Worm (Caenorhabditis elegans): ENCODE measurements around the gene cpr-2.
"Not testable (repeated sequence)": the region's sequence is repeated elsewhere in the genome, so short reads cannot be mapped to it uniquely, and the experiment has no call there.

Gene cpr-2

ce11 chrV:16535172-16535571 is 1.3 kb upstream of the cpr-2 start, which contains the start of gene Y32B12B.8:
Gene Y32B12B.8, plus strand, starts transcription at chrV:16535472.
- TF ChIP-seq W03F9.2 (tag; optimal IDR thresholded peaks at IDR 0.05) (no peak), dao-5 (tag; optimal IDR thresholded peaks at IDR 0.05) (no peak), him-1 (tag; optimal IDR thresholded peaks at IDR 0.05) (no peak)

DNA sequence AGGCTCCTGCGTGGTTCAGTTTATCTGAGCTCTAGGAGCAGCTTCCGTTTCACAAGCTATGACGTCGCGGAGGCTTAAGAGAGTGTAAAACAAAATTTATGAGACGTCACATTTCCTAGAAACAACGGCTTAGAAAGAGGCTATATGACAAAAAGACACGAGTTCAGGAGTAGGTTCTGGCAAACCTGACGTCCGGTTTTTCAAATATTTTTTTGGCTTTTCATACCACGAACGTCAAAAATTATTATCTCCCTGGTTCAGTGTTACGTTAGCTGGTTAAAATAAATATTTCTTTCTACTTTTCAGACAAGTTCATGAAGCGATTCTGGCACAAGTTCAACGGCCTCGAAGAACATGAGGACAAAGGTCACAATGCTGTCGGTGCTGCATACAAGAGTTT is 6.1 kb downstream of the cpr-2 start, which contains the start of gene F36D3.16:
TSS of gene F36D3.16 (plus strand) at position 301 of the 400 bp plus-strand sequence.
- no peak for TF ChIP-seq dao-5 (tag; optimal IDR thresholded peaks at IDR 0.05)
- no peak for TF ChIP-seq W03F9.2 (tag; optimal IDR thresholded peaks at IDR 0.05)
- no peak for TF ChIP-seq him-1 (tag; optimal IDR thresholded peaks at IDR 0.05)

DNA sequence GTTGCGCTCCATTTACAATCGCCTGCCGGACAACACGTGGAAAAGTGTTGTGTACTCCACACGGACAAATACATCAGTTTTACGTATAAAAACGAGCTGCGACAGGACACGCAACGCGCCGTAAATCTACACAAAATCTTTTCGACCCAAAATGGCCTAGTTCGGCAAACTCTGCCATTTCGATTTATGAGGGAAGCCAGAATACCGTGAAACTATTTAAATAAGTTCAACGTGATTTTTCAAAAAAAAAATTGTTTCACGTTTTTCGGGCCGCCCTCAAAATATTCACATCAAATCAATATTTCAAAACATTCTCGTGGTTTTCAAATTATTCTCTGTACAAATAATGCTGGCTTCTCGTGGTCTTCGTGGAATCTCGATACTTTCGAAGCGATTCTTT is 7.0 kb downstream of the cpr-2 start, which contains the start of gene F36D3.8:
TSS of gene F36D3.8 (plus strand) at position 301 of the 400 bp plus-strand sequence.
- TF ChIP-seq him-1 (tag; optimal IDR thresholded peaks at IDR 0.05) (no peak), W03F9.2 (tag; optimal IDR thresholded peaks at IDR 0.05) (no peak), dao-5 (tag; optimal IDR thresholded peaks at IDR 0.05) (no peak)

DNA sequence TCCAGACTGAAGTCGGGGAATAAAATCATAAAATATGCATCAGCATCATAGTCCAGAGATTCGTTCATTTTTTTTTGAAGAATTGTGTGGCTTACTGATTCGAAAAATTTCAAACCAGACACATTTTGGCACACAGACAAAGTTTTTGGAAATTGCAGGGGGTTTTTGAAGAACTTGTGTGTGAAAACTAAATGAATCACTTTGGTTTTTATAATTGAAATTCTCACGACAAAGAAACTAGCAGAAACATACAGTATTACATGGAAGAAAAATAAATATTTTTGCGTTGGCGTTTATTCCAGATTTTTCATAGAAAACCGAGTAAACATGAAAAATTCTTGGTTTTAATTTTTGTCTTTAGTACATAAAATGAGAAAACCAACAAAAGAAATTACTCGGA is 11.7 kb downstream of the cpr-2 start, which contains the start of gene srw-34:
TSS of gene srw-34 (minus strand) at position 101 of the 400 bp plus-strand sequence.
- no peak for TF ChIP-seq dao-5 (tag; optimal IDR thresholded peaks at IDR 0.05)
- no peak for TF ChIP-seq him-1 (tag; optimal IDR thresholded peaks at IDR 0.05)
- no peak for TF ChIP-seq W03F9.2 (tag; optimal IDR thresholded peaks at IDR 0.05)

- no peak for TF ChIP-seq W03F9.2 (tag; optimal IDR thresholded peaks at IDR 0.05)
- no peak for TF ChIP-seq him-1 (tag; optimal IDR thresholded peaks at IDR 0.05)
- TF ChIP-seq dao-5 (tag; optimal IDR thresholded peaks at IDR 0.05) = no peak
Observed at ce11 chrV:16517619-16518018, 16.3 kb downstream of the cpr-2 start, which contains the start of gene F36D3.4. Gene F36D3.4, minus strand, starts transcription at chrV:16517719.

DNA sequence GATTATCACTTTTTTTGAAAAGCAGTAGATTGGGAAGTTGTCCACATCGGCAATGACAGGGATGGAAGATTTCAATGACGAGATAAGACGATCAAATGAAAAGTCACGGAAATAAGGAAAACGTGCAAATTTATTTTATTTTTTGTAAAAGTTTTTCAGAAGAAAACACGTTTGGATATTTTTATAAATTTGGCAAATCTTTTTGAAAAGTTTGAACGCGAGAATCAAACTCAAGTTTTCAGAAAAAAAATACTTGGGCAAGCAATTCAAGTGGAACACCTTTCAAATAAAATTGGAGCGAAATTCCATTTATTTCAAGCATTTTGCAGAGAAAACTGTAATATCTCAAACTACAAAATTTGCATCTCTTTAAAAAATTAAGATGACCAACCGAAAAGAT is 18.8 kb downstream of the cpr-2 start, which contains the start of gene F36D3.5:
TSS of gene F36D3.5 (minus strand) at position 101 of the 400 bp plus-strand sequence.
- TF ChIP-seq him-1, dao-5, W03F9.2 (tag; optimal IDR thresholded peaks at IDR 0.05): not testable (repeated sequence)

ce11 chrV:16508667-16509066 is 25.2 kb downstream of the cpr-2 start, which contains the start of gene srr-3:
Gene srr-3, minus strand, starts transcription at chrV:16508767.
- TF ChIP-seq dao-5 (tag; optimal IDR thresholded peaks at IDR 0.05) = no peak
- no peak for TF ChIP-seq W03F9.2 (tag; optimal IDR thresholded peaks at IDR 0.05)
- no peak for TF ChIP-seq him-1 (tag; optimal IDR thresholded peaks at IDR 0.05)

DNA sequence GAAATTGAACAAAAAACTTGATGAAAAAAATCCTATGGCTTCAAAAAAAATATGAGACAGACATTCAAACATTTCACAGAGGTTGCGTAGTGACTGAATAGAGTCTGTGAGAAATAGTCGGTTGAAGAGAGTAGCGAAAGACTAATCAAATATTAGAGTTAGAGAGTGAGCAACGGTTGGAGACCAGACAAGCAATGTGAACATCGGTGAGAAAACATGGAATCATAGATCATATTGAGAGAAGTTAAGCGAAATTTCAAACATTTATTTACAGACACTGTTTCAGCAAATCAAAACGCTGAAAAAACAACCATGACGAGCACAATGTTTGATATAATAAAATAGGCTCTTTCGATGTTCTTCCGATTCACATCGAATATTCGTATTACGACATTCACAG is 27.2 kb downstream of the cpr-2 start:
- TF ChIP-seq W03F9.2 (tag; optimal IDR thresholded peaks at IDR 0.05) = no peak
- TF ChIP-seq dao-5 (tag; optimal IDR thresholded peaks at IDR 0.05) = no peak
- no peak for TF ChIP-seq him-1 (tag; optimal IDR thresholded peaks at IDR 0.05)

DNA sequence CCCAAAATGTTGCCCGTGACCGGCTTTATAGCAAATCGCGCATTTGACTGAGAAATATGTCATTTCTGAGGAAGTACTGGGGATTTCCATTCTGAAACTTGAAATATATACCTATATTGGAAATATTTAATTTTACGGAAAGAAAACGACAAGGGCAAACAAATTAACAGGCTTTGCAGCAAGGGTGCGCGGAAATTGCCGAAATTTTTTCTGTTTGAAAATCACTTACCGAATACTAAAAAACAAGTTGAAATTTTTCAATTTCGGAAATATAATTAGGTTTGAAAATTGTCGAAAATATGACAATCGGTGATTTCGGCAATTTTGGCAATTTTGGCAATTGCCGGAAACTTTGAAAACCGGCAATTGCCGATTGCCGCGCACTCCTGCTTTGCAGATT is 28.1 kb downstream of the cpr-2 start, which contains the start of gene nhr-54:
TSS of gene nhr-54 (minus strand) at position 101 of the 400 bp plus-strand sequence.
- no peak for TF ChIP-seq W03F9.2 (tag; optimal IDR thresholded peaks at IDR 0.05)
- no peak for TF ChIP-seq dao-5 (tag; optimal IDR thresholded peaks at IDR 0.05)
- no peak for TF ChIP-seq him-1 (tag; optimal IDR thresholded peaks at IDR 0.05)

- no peak for TF ChIP-seq him-1 (tag; optimal IDR thresholded peaks at IDR 0.05)
- TF ChIP-seq W03F9.2 (tag; optimal IDR thresholded peaks at IDR 0.05) = no peak
- no peak for TF ChIP-seq dao-5 (tag; optimal IDR thresholded peaks at IDR 0.05)
Observed at ce11 chrV:16503164-16503563, 30.7 kb downstream of the cpr-2 start, which contains the start of gene F36D3.14. Gene F36D3.14, minus strand, starts transcription at chrV:16503264.

ce11 chrV:16499006-16499405 is 34.9 kb downstream of the cpr-2 start, which contains the start of gene F36D3.1:
Gene F36D3.1, plus strand, starts transcription at chrV:16499352.
- no peak for TF ChIP-seq dao-5 (tag; optimal IDR thresholded peaks at IDR 0.05)
- no peak for TF ChIP-seq W03F9.2 (tag; optimal IDR thresholded peaks at IDR 0.05)
- no peak for TF ChIP-seq him-1 (tag; optimal IDR thresholded peaks at IDR 0.05)

DNA sequence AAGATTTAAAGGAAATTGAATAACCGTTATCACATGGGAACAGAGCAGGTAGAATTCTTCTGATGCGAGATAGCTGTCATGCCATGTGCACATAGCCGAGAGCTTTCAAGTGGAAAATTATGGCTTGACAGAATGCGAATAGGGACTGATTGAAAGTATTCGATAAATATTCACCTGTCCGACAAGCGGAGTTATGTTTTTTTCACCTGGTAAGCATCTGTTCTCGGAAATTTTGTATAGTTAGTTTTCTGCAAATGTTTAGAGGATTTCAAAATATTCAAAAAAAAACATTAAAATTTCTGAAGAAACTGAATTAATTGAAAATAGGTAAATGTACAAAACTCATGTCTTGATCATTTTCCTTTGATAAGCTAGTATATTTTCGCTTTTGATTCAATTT is 36.4 kb downstream of the cpr-2 start, which contains the start of gene srh-136:
TSS of gene srh-136 (minus strand) at position 93 of the 400 bp plus-strand sequence.
- no peak for TF ChIP-seq him-1 (tag; optimal IDR thresholded peaks at IDR 0.05)
- no peak for TF ChIP-seq W03F9.2 (tag; optimal IDR thresholded peaks at IDR 0.05)
- TF ChIP-seq dao-5 (tag; optimal IDR thresholded peaks at IDR 0.05) = no peak

- no peak for TF ChIP-seq W03F9.2 (tag; optimal IDR thresholded peaks at IDR 0.05)
- TF ChIP-seq dao-5 (tag; optimal IDR thresholded peaks at IDR 0.05) = no peak
- no peak for TF ChIP-seq him-1 (tag; optimal IDR thresholded peaks at IDR 0.05)
Observed at ce11 chrV:16494359-16494758, 39.5 kb downstream of the cpr-2 start, which contains the start of gene comt-2. Gene comt-2, minus strand, starts transcription at chrV:16494489.

- TF ChIP-seq W03F9.2 (tag; optimal IDR thresholded peaks at IDR 0.05) (no peak), dao-5 (tag; optimal IDR thresholded peaks at IDR 0.05) (no peak), him-1 (tag; optimal IDR thresholded peaks at IDR 0.05) (no peak)
Observed at ce11 chrV:16488172-16488571, 45.7 kb downstream of the cpr-2 start, which contains the start of gene sqst-4. Gene sqst-4, plus strand, starts transcription at chrV:16488472.
